Worm (Caenorhabditis elegans): ENCODE results near the gene Y51H7C.8.
A peak's percentile ranks its signal among the peaks of the same experiment; 100 is the strongest.

Y51H7C.8 gene

ce11 chrII:1401474-1401873, at the start of gene Y51H7C.8:
Gene Y51H7C.8 (plus strand): TSS chrII:1401774.
- TF ChIP-seq lin-15B (tag; optimal IDR thresholded peaks at IDR 0.05) (no peak), lsy-12 (tag; optimal IDR thresholded peaks at IDR 0.05) (no peak), zag-1 (tag; optimal IDR thresholded peaks at IDR 0.05) (no peak), R02D3.7 (tag; optimal IDR thresholded peaks at IDR 0.05) (no peak), ceh-28 (tag; optimal IDR thresholded peaks at IDR 0.05) (no peak), snpc-4 (tag; optimal IDR thresholded peaks at IDR 0.05) (no peak)

ce11 chrII:1355480-1355879, 46.1 kb upstream of the Y51H7C.8 start, which contains the start of gene C13A10.1:
Gene C13A10.1 (minus strand): TSS chrII:1355649.
- peak; percentile 26 for TF ChIP-seq pqm-1 (tag; optimal IDR thresholded peaks at IDR 0.05)
- no peak for TF ChIP-seq egl-27 (tag; optimal IDR thresholded peaks at IDR 0.05)
- TF ChIP-seq ceh-28 (tag; optimal IDR thresholded peaks at IDR 0.05) = no peak
- TF ChIP-seq ceh-16 (tag; optimal IDR thresholded peaks at IDR 0.05) = no peak
- peak; percentile 54 for TF ChIP-seq elt-2 (tag; optimal IDR thresholded peaks at IDR 0.05)
- no peak for TF ChIP-seq ztf-4 (tag; optimal IDR thresholded peaks at IDR 0.05)

ce11 chrII:1357262-1357661, 44.3 kb upstream of the Y51H7C.8 start:
- no peak for TF ChIP-seq ceh-82 (tag; optimal IDR thresholded peaks at IDR 0.05)
- TF ChIP-seq ceh-16 (tag; optimal IDR thresholded peaks at IDR 0.05) = no peak
- TF ChIP-seq ztf-4 (tag; optimal IDR thresholded peaks at IDR 0.05) = no peak
- no peak for TF ChIP-seq nfya-1 (tag; optimal IDR thresholded peaks at IDR 0.05; ENCODE audit: insufficient read depth)
- no peak for TF ChIP-seq ztf-11 (tag; optimal IDR thresholded peaks at IDR 0.05)
- no peak for TF ChIP-seq aly-2 (tag; optimal IDR thresholded peaks at IDR 0.05)
- no peak for TF ChIP-seq nhr-77 (tag; optimal IDR thresholded peaks at IDR 0.05)
- TF ChIP-seq nhr-67 (tag; optimal IDR thresholded peaks at IDR 0.05) = no peak
- no peak for TF ChIP-seq unc-39 (tag; optimal IDR thresholded peaks at IDR 0.05)
- no peak for TF ChIP-seq tbx-2 (tag; optimal IDR thresholded peaks at IDR 0.05)
- no peak for TF ChIP-seq lin-15B (tag; optimal IDR thresholded peaks at IDR 0.05)
- TF ChIP-seq elt-2 (tag; optimal IDR thresholded peaks at IDR 0.05) = no peak
- no peak for TF ChIP-seq nhr-23 (tag; optimal IDR thresholded peaks at IDR 0.05)
- no peak for TF ChIP-seq nhr-11 (tag; optimal IDR thresholded peaks at IDR 0.05)
- TF ChIP-seq nhr-12 (tag; optimal IDR thresholded peaks at IDR 0.05) = no peak

ce11 chrII:1357905-1358304, 43.7 kb upstream of the Y51H7C.8 start, which contains the start of gene C13A10.2:
Gene C13A10.2 (minus strand): TSS chrII:1358005.
- TF ChIP-seq ztf-4 (tag; optimal IDR thresholded peaks at IDR 0.05) (no peak), fkh-2 (tag; optimal IDR thresholded peaks at IDR 0.05) (no peak), skn-1 (tag; optimal IDR thresholded peaks at IDR 0.05) (no peak)

- TF ChIP-seq lin-15B (tag; optimal IDR thresholded peaks at IDR 0.05) = no peak
- TF ChIP-seq nhr-28 (tag; optimal IDR thresholded peaks at IDR 0.05) = no peak
- TF ChIP-seq elt-1 (tag; optimal IDR thresholded peaks at IDR 0.05) = peak; percentile 54
- TF ChIP-seq nfya-1 (tag; optimal IDR thresholded peaks at IDR 0.05; ENCODE audit: insufficient read depth) = peak; percentile 4
- TF ChIP-seq lin-39 (tag; optimal IDR thresholded peaks at IDR 0.05) = peak; percentile 85
Observed at ce11 chrII:1360257-1360656, 41.3 kb upstream of the Y51H7C.8 start.

ce11 chrII:1362423-1362822, 39.2 kb upstream of the Y51H7C.8 start:
- TF ChIP-seq nhr-25 (tag; optimal IDR thresholded peaks at IDR 0.05) = no peak
- TF ChIP-seq elt-2 (tag; optimal IDR thresholded peaks at IDR 0.05) = no peak
- TF ChIP-seq egl-27 (tag; optimal IDR thresholded peaks at IDR 0.05) = no peak
- no peak for TF ChIP-seq lin-39 (tag; optimal IDR thresholded peaks at IDR 0.05)
- no peak for TF ChIP-seq nfya-1 (tag; optimal IDR thresholded peaks at IDR 0.05; ENCODE audit: insufficient read depth)
- no peak for TF ChIP-seq elt-1 (tag; optimal IDR thresholded peaks at IDR 0.05)
- no peak for TF ChIP-seq nhr-77 (tag; optimal IDR thresholded peaks at IDR 0.05)
- no peak for TF ChIP-seq nhr-43 (tag; optimal IDR thresholded peaks at IDR 0.05; ENCODE audit: poor library complexity, severe bottlenecking)
- no peak for TF ChIP-seq ceh-9 (tag; optimal IDR thresholded peaks at IDR 0.05)
- TF ChIP-seq ceh-82 (tag; optimal IDR thresholded peaks at IDR 0.05) = no peak
- no peak for TF ChIP-seq nhr-76 (tag; optimal IDR thresholded peaks at IDR 0.05)
- TF ChIP-seq sea-2 (GFP tag; optimal IDR thresholded peaks at IDR 0.05) = no peak
- no peak for TF ChIP-seq unc-39 (tag; optimal IDR thresholded peaks at IDR 0.05)
